Fruit fly (Drosophila melanogaster) whole organism, embryonic: ENCODE results near the gene CG32354.

ENCODE experiments used
- Ada2b ChIP-seq: fragments of 200-800 bp; sonication (Bioruptor generic); IDR thresholded peaks from 2 replicates; pipeline ENCODE4 v1.3.6; 2022; ENCODE audit warnings: missing biosample characterization, missing genetic modification characterization
- Antp ChIP-seq: fragments of 200-800 bp; sonication (Bioruptor generic); optimal IDR thresholded peaks from 3 replicates; lab custom pipeline; 2016; ENCODE audit warnings: missing biosample characterization, missing genetic modification characterization
- Awh ChIP-seq: fragments of 200-800 bp; sonication (Bioruptor generic); IDR thresholded peaks from 2 replicates; pipeline ENCODE4, ENCODE4 v1.3.6; 2022; ENCODE audit warnings: missing biosample characterization, missing genetic modification characterization
- Bdp1 ChIP-seq: fragments of 200-800 bp; sonication (Bioruptor generic); optimal IDR thresholded peaks from 3 replicates; lab custom pipeline; 2016; ENCODE audit warnings: missing biosample characterization, missing genetic modification characterization
- Bteb2 ChIP-seq: fragments of 200-800 bp; sonication (Bioruptor generic); optimal IDR thresholded peaks from 2 replicates; lab custom pipeline; 2016; ENCODE audit warnings: missing biosample characterization, missing genetic modification characterization
- CG10565 ChIP-seq: fragments of 200-800 bp; sonication (Bioruptor generic); optimal IDR thresholded peaks from 3 replicates; lab custom pipeline; 2016; ENCODE audit warnings: missing biosample characterization, mild to moderate bottlenecking, missing genetic modification characterization
- CG10959 ChIP-seq: fragments of 200-800 bp; sonication (Bioruptor generic); IDR thresholded peaks from 2 replicates; pipeline ENCODE4 v1.3.6; 2022; ENCODE audit warnings: missing biosample characterization, missing genetic modification characterization
- CG12071 ChIP-seq: fragments of 200-800 bp; sonication (Bioruptor generic); optimal IDR thresholded peaks from 3 replicates; lab custom pipeline; 2018; ENCODE audit warnings: missing biosample characterization, mild to moderate bottlenecking, missing genetic modification characterization
- CG12219 ChIP-seq: fragments of 200-800 bp; sonication (Bioruptor generic); optimal IDR thresholded peaks from 3 replicates; lab custom pipeline; 2018; ENCODE audit warnings: missing biosample characterization, mild to moderate bottlenecking, missing genetic modification characterization
- CG12769 ChIP-seq: fragments of 200-800 bp; sonication (Bioruptor generic); optimal IDR thresholded peaks from 2 replicates; lab custom pipeline; 2019; ENCODE audit warnings: missing biosample characterization, mild to moderate bottlenecking, missing genetic modification characterization, moderate library complexity
- CG13123 ChIP-seq: fragments of 200-800 bp; sonication (Bioruptor generic); optimal IDR thresholded peaks from 2 replicates; lab custom pipeline; 2016; ENCODE audit warnings: missing biosample characterization, missing genetic modification characterization
- CG15514 ChIP-seq: fragments of 200-800 bp; sonication (Bioruptor generic); optimal IDR thresholded peaks from 3 replicates; lab custom pipeline; 2017; ENCODE audit warnings: missing biosample characterization, missing genetic modification characterization, mild to moderate bottlenecking, moderate library complexity, missing genetic modification reagents
- CG15601 ChIP-seq: fragments of 200-800 bp; sonication (Bioruptor generic); optimal IDR thresholded peaks from 3 replicates; lab custom pipeline; 2019; ENCODE audit warnings: missing biosample characterization, mild to moderate bottlenecking, missing genetic modification characterization, moderate library complexity
- CG15696 ChIP-seq: fragments of 200-800 bp; sonication (Bioruptor generic); optimal IDR thresholded peaks from 2 replicates; lab custom pipeline; 2019; ENCODE audit warnings: missing biosample characterization, mild to moderate bottlenecking, missing genetic modification characterization, moderate library complexity
- CG17912 ChIP-seq: fragments of 200-800 bp; sonication (Bioruptor generic); optimal IDR thresholded peaks from 2 replicates; lab custom pipeline; 2018; ENCODE audit warnings: missing biosample characterization, mild to moderate bottlenecking, missing genetic modification characterization
- CG2120 ChIP-seq: fragments of 200-800 bp; sonication (Bioruptor generic); optimal IDR thresholded peaks from 3 replicates; lab custom pipeline; 2016; ENCODE audit warnings: missing biosample characterization, missing genetic modification characterization
- CG30403 ChIP-seq: fragments of 200-800 bp; sonication (Bioruptor generic); optimal IDR thresholded peaks from 3 replicates; lab custom pipeline; 2016; ENCODE audit warnings: missing biosample characterization, missing genetic modification characterization
- CG30431 ChIP-seq: fragments of 200-800 bp; sonication (Bioruptor generic); optimal IDR thresholded peaks from 2 replicates; lab custom pipeline; 2017; ENCODE audit warnings: missing biosample characterization, missing genetic modification characterization
- CG3281 ChIP-seq: fragments of 200-800 bp; sonication (Bioruptor generic); optimal IDR thresholded peaks from 3 replicates; lab custom pipeline; 2017; ENCODE audit warnings: missing biosample characterization, mild to moderate bottlenecking, missing genetic modification characterization
- CG33557 ChIP-seq: fragments of 200-800 bp; sonication (Bioruptor generic); optimal IDR thresholded peaks from 2 replicates; lab custom pipeline; 2019; ENCODE audit warnings: missing biosample characterization, mild to moderate bottlenecking, missing genetic modification characterization, moderate library complexity
- CG3838 ChIP-seq: fragments of 200-800 bp; sonication (Bioruptor generic); optimal IDR thresholded peaks from 3 replicates; lab custom pipeline; 2016; ENCODE audit warnings: missing biosample characterization, missing genetic modification characterization
- CG7556 ChIP-seq: fragments of 200-800 bp; sonication (Bioruptor generic); optimal IDR thresholded peaks from 2 replicates; lab custom pipeline; 2017; ENCODE audit warnings: missing biosample characterization, mild to moderate bottlenecking, missing genetic modification characterization
- CG7987 ChIP-seq: fragments of 200-800 bp; sonication (Bioruptor generic); optimal IDR thresholded peaks from 2 replicates; lab custom pipeline; 2018; ENCODE audit warnings: missing biosample characterization, mild to moderate bottlenecking, missing genetic modification characterization, moderate library complexity
- CG9797 ChIP-seq: fragments of 200-800 bp; sonication (Bioruptor generic); optimal IDR thresholded peaks from 3 replicates; lab custom pipeline; 2018; ENCODE audit warnings: missing biosample characterization, mild to moderate bottlenecking, missing genetic modification characterization
- CG9817 ChIP-seq: fragments of 200-800 bp; sonication (Bioruptor generic); optimal IDR thresholded peaks from 2 replicates; lab custom pipeline; 2018; ENCODE audit warnings: missing biosample characterization, mild to moderate bottlenecking, missing genetic modification characterization, moderate library complexity
- CG9932 ChIP-seq: fragments of 200-800 bp; sonication (Bioruptor generic); IDR thresholded peaks from 2 replicates; pipeline ENCODE4 v1.3.6; 2022; ENCODE audit warnings: missing biosample characterization, missing genetic modification characterization
- Dbx ChIP-seq: fragments of 200-800 bp; sonication (Bioruptor generic); IDR thresholded peaks from 3 replicates; pipeline ENCODE4 v1.3.6; 2022; ENCODE audit warnings: missing biosample characterization, missing genetic modification characterization
- Hey ChIP-seq: fragments of 200-800 bp; sonication (Bioruptor generic); optimal IDR thresholded peaks from 3 replicates; lab custom pipeline; 2018; ENCODE audit warnings: missing biosample characterization, mild to moderate bottlenecking, missing genetic modification characterization
- HmgD ChIP-seq: fragments of 200-800 bp; sonication (Bioruptor generic); optimal IDR thresholded peaks from 3 replicates; lab custom pipeline; 2016; ENCODE audit warnings: missing biosample characterization, missing genetic modification characterization
- Hmr ChIP-seq: fragments of 200-800 bp; sonication (Bioruptor generic); optimal IDR thresholded peaks from 3 replicates; lab custom pipeline; 2017; ENCODE audit warnings: mild to moderate bottlenecking, missing biosample characterization, missing genetic modification reagents, missing genetic modification characterization
- Mes4 ChIP-seq: fragments of 200-800 bp; sonication (Bioruptor generic); optimal IDR thresholded peaks from 2 replicates; lab custom pipeline; 2016; ENCODE audit warnings: missing biosample characterization, missing genetic modification characterization
- NC2α ChIP-seq: fragments of 200-800 bp; sonication (Bioruptor generic); optimal IDR thresholded peaks from 2 replicates; lab custom pipeline; 2016; ENCODE audit warnings: missing biosample characterization, missing genetic modification characterization
- Oaz ChIP-seq: fragments of 200-800 bp; sonication (Bioruptor generic); IDR thresholded peaks from 2 replicates; pipeline ENCODE4 v1.3.6; 2022; ENCODE audit warnings: missing biosample characterization, missing genetic modification characterization
- Ptx1 ChIP-seq: fragments of 200-800 bp; sonication (Bioruptor generic); IDR thresholded peaks from 2 replicates; pipeline ENCODE4 v1.3.6; 2022; ENCODE audit warnings: missing biosample characterization, missing genetic modification characterization
- ab ChIP-seq: fragments of 200-800 bp; sonication (Bioruptor generic); optimal IDR thresholded peaks from 2 replicates; lab custom pipeline; 2016; ENCODE audit warnings: missing biosample characterization, missing genetic modification characterization
- bcd ChIP-seq: fragments of 200-800 bp; sonication (Bioruptor generic); optimal IDR thresholded peaks from 2 replicates; lab custom pipeline; 2017; ENCODE audit warnings: missing biosample characterization, mild to moderate bottlenecking, missing genetic modification characterization
- br ChIP-seq: fragments of >200 bp; optimal IDR thresholded peaks from 2 replicates; lab custom pipeline; 2017
- chinmo ChIP-seq: fragments of 200-800 bp; sonication (Bioruptor generic); IDR thresholded peaks from 4 replicates; pipeline ENCODE4 v1.3.6; 2022; ENCODE audit warnings: missing biosample characterization, missing genetic modification characterization; ENCODE audit not compliant: partially characterized antibody
- chn ChIP-seq: fragments of 200-800 bp; sonication (Bioruptor generic); optimal IDR thresholded peaks from 2 replicates; lab custom pipeline; 2016; ENCODE audit warnings: missing biosample characterization, missing genetic modification characterization
- dmrt99B ChIP-seq: fragments of 200-800 bp; sonication (Bioruptor generic); optimal IDR thresholded peaks from 2 replicates; lab custom pipeline; 2018; ENCODE audit warnings: missing biosample characterization, mild to moderate bottlenecking, missing genetic modification characterization, moderate library complexity
- esg ChIP-seq: fragments of 200-800 bp; sonication (Bioruptor generic); conservative IDR thresholded peaks from 2 replicates; pipeline ENCODE4 v1.3.6; 2022; ENCODE audit warnings: missing biosample characterization, missing genetic modification characterization
- ewg ChIP-seq: fragments of 200-800 bp; sonication (Bioruptor generic); optimal IDR thresholded peaks from 3 replicates; lab custom pipeline; 2017; ENCODE audit warnings: mild to moderate bottlenecking, missing biosample characterization, missing genetic modification reagents, missing genetic modification characterization
- jigr1 ChIP-seq: fragments of 200-800 bp; sonication (Bioruptor generic); IDR thresholded peaks from 3 replicates; pipeline ENCODE4 v1.3.6; 2022; ENCODE audit warnings: missing biosample characterization, missing genetic modification characterization
- mam ChIP-seq: fragments of 200-800 bp; sonication (Bioruptor generic); optimal IDR thresholded peaks from 3 replicates; lab custom pipeline; 2016; ENCODE audit warnings: missing biosample characterization, missing genetic modification characterization
- org-1 ChIP-seq: fragments of 200-800 bp; sonication (Bioruptor generic); optimal IDR thresholded peaks from 2 replicates; lab custom pipeline; 2017; ENCODE audit warnings: missing biosample characterization, missing genetic modification characterization
- pzg ChIP-seq: fragments of 200-800 bp; sonication (Bioruptor generic); optimal IDR thresholded peaks from 3 replicates; lab custom pipeline; 2018; ENCODE audit warnings: missing biosample characterization, mild to moderate bottlenecking, missing genetic modification characterization, moderate library complexity
- sr ChIP-seq: fragments of 200-800 bp; sonication (Bioruptor generic); IDR thresholded peaks from 3 replicates; pipeline ENCODE4 v1.3.6; 2022; ENCODE audit warnings: missing biosample characterization, missing genetic modification characterization
- trem ChIP-seq: fragments of 200-800 bp; optimal IDR thresholded peaks from 3 replicates; lab custom pipeline; 2019; ENCODE audit warnings: missing biosample characterization, mild to moderate bottlenecking, missing genetic modification characterization, moderate library complexity
- ttk ChIP-seq: fragments of 200-800 bp; sonication (Bioruptor generic); IDR thresholded peaks from 2 replicates; pipeline ENCODE4 v2.1.2; 2022; ENCODE audit warnings: missing biosample characterization, missing genetic modification characterization
- usp ChIP-seq: fragments of >200 bp; optimal IDR thresholded peaks from 2 replicates; lab custom pipeline; 2017; ENCODE audit warnings: missing biosample characterization, missing genetic modification characterization

The CG32354 gene

dm6 chr3L:8441745-8442575, 20.0 kb upstream of the CG32354 start, which contains the start of gene Unr (continued):
- TF ChIP-seq Dbx (peak; percentile 83; the same call in 2 of the 3 replicates), trem (peak; percentile 63), CG7987 (peak; percentile 72), CG3281 (peak; percentile 74), CG15514 (peak; percentile 77), esg (GFP tag; lab: Robert Waterston, UW) (peak; percentile 56), CG9817 (tag; lab: Kevin White, UChicago) (peak; percentile 74), ewg (peak; percentile 67), CG9797 (GFP tag; lab: Kevin White, UChicago) (peak; percentile 25), CG2120 (GFP tag; lab: Kevin White, UChicago) (peak; percentile 92), ab (GFP tag; lab: Kevin White, UChicago) (peak; percentile 61), CG30431 (GFP tag; lab: Kevin White, UChicago) (peak; percentile 32), CG12219 (peak; percentile 55), chinmo (GFP tag; lab: Robert Waterston, UW) (0 out of 4 replicates have a peak, but pooled peaks have one; percentile 60), CG17912 (GFP tag; lab: Kevin White, UChicago) (peak; percentile 75), Ptx1 (GFP tag; lab: Robert Waterston, UW) (peak; percentile 76), CG10565 (no peak), Hey (tag; lab: Kevin White, UChicago) (no peak), CG10959 (GFP tag; lab: Robert Waterston, UW) (no peak), CG13123 (GFP tag; lab: Kevin White, UChicago) (peak; percentile 62), Hmr (GFP tag; lab: Kevin White, UChicago) (peak; percentile 83), pzg (GFP tag; lab: Kevin White, UChicago) (peak; percentile 75), bcd (GFP tag; lab: Kevin White, UChicago) (peak; percentile 75), CG15601 (tag; lab: Kevin White, UChicago) (peak; percentile 51), Antp (GFP tag; lab: Kevin White, UChicago) (peak; percentile 82), ttk (GFP tag; lab: Robert Waterston, UW) (peak; percentile 50; the same call in 1 of the 2 replicates), CG12071 (GFP tag; lab: Kevin White, UChicago) (no peak), Bteb2 (GFP tag; lab: Kevin White, UChicago) (peak; percentile 66), CG30403 (GFP tag; lab: Kevin White, UChicago) (peak; percentile 87), Awh (peak; percentile 28; the same call in 1 of the 2 replicates), dmrt99B (peak; percentile 69), Bdp1 (GFP tag; lab: Kevin White, UChicago) (peak; percentile 60), NC2α (GFP tag; lab: Kevin White, UChicago) (peak; percentile 48), CG12769 (tag; lab: Kevin White, UChicago) (peak; percentile 79), CG15696 (peak; percentile 67), br (lab: Kevin White, UChicago) (no peak), CG9932 (GFP tag; lab: Robert Waterston, UW) (peak; percentile 89), CG7556 (peak; percentile 67), org-1 (GFP tag; lab: Kevin White, UChicago) (peak; percentile 39), jigr1 (GFP tag; lab: Robert Waterston, UW) (no peak), HmgD (peak; percentile 79), sr (GFP tag; lab: Robert Waterston, UW) (no peak), chn (GFP tag; lab: Kevin White, UChicago) (peak; percentile 88), usp (GFP tag; lab: Kevin White, UChicago) (no peak), Mes4 (GFP tag; lab: Kevin White, UChicago) (peak; percentile 69), CG3838 (GFP tag; lab: Kevin White, UChicago) (peak; percentile 68), Oaz (no peak), CG33557 (GFP tag; lab: Kevin White, UChicago) (peak; percentile 65), Ada2b (GFP tag; lab: Robert Waterston, UW) (peak; percentile 63), mam (GFP tag; lab: Kevin White, UChicago) (peak; percentile 91)
